Fruit fly (Drosophila melanogaster) whole organism, embryonic: Measurements from ENCODE around the gene Bicra.

Experiments used
- Ada2b ChIP-seq: fragments of 200-800 bp; sonication (Bioruptor generic); IDR thresholded peaks from 2 replicates; pipeline ENCODE4 v1.3.6; 2022; ENCODE audit warnings: missing biosample characterization, missing genetic modification characterization
- Antp ChIP-seq: fragments of 200-800 bp; sonication (Bioruptor generic); optimal IDR thresholded peaks from 3 replicates; lab custom pipeline; 2016; ENCODE audit warnings: missing biosample characterization, missing genetic modification characterization
- CG11085 ChIP-seq: fragments of 200-800 bp; sonication (Bioruptor generic); IDR thresholded peaks from 2 replicates; pipeline ENCODE4 v1.3.6; 2022; ENCODE audit warnings: missing biosample characterization, missing genetic modification characterization
- CG12391 ChIP-seq: fragments of 200-800 bp; sonication (Bioruptor generic); optimal IDR thresholded peaks from 3 replicates; lab custom pipeline; 2018; ENCODE audit warnings: missing biosample characterization, mild to moderate bottlenecking, missing genetic modification characterization, moderate library complexity
- CG13775 ChIP-seq: fragments of 200-800 bp; sonication (Bioruptor generic); optimal IDR thresholded peaks from 3 replicates; lab custom pipeline; 2017; ENCODE audit warnings: missing biosample characterization, mild to moderate bottlenecking, missing genetic modification characterization
- CG16813 ChIP-seq: fragments of 200-800 bp; sonication (Bioruptor generic); IDR thresholded peaks from 3 replicates; pipeline ENCODE4 v1.3.6; 2022; ENCODE audit warnings: missing biosample characterization, missing genetic modification characterization; ENCODE audit not compliant: partially characterized antibody
- CG17361 ChIP-seq: fragments of 200-800 bp; sonication (Bioruptor generic); IDR thresholded peaks from 3 replicates; pipeline ENCODE4 v1.3.6; 2022; ENCODE audit warnings: missing biosample characterization, missing genetic modification characterization
- CG2202 ChIP-seq: fragments of 200-800 bp; sonication (Bioruptor generic); optimal IDR thresholded peaks from 2 replicates; lab custom pipeline; 2018; ENCODE audit warnings: missing biosample characterization, mild to moderate bottlenecking, missing genetic modification characterization
- CG2678 ChIP-seq: fragments of 200-800 bp; sonication (Bioruptor generic); optimal IDR thresholded peaks from 3 replicates; lab custom pipeline; 2019; ENCODE audit warnings: missing biosample characterization, mild to moderate bottlenecking, missing genetic modification characterization, moderate library complexity
- CG3407 ChIP-seq: fragments of 200-800 bp; sonication (Bioruptor generic); optimal IDR thresholded peaks from 2 replicates; lab custom pipeline; 2018; ENCODE audit warnings: missing biosample characterization, mild to moderate bottlenecking, missing genetic modification characterization
- CG3995 ChIP-seq: fragments of 200-800 bp; sonication (Bioruptor generic); optimal IDR thresholded peaks from 3 replicates; lab custom pipeline; 2016; ENCODE audit warnings: missing biosample characterization, missing genetic modification characterization
- CG6854 ChIP-seq: fragments of 200-800 bp; sonication (Bioruptor generic); optimal IDR thresholded peaks from 3 replicates; lab custom pipeline; 2017; ENCODE audit warnings: missing biosample characterization, mild to moderate bottlenecking, missing genetic modification characterization
- CG8388 ChIP-seq: fragments of 200-800 bp; sonication (Bioruptor generic); optimal IDR thresholded peaks from 2 replicates; lab custom pipeline; 2019; ENCODE audit warnings: missing biosample characterization, mild to moderate bottlenecking, missing genetic modification characterization, moderate library complexity
- CG8924 ChIP-seq: fragments of 200-800 bp; optimal IDR thresholded peaks from 3 replicates; lab custom pipeline; 2019; ENCODE audit warnings: missing biosample characterization, mild to moderate bottlenecking, missing genetic modification characterization, moderate library complexity
- CG9609 ChIP-seq: fragments of 200-800 bp; sonication (Bioruptor generic); optimal IDR thresholded peaks from 3 replicates; lab custom pipeline; 2016; ENCODE audit warnings: missing biosample characterization, missing genetic modification characterization
- CG9797 ChIP-seq: fragments of 200-800 bp; sonication (Bioruptor generic); optimal IDR thresholded peaks from 3 replicates; lab custom pipeline; 2018; ENCODE audit warnings: missing biosample characterization, mild to moderate bottlenecking, missing genetic modification characterization
- CHES-1-like ChIP-seq: fragments of 200-800 bp; sonication (Bioruptor generic); optimal IDR thresholded peaks from 2 replicates; lab custom pipeline; 2016; ENCODE audit warnings: missing biosample characterization, missing genetic modification characterization
- Dbx ChIP-seq: fragments of 200-800 bp; sonication (Bioruptor generic); IDR thresholded peaks from 3 replicates; pipeline ENCODE4 v1.3.6; 2022; ENCODE audit warnings: missing biosample characterization, missing genetic modification characterization
- E2f1 ChIP-seq: fragments of 200-800 bp; sonication (Bioruptor generic); IDR thresholded peaks from 2 replicates; pipeline ENCODE4 v1.3.6; 2022; ENCODE audit warnings: missing biosample characterization, missing genetic modification characterization
- E2f2 ChIP-seq: fragments of 200-800 bp; sonication (Bioruptor generic); IDR thresholded peaks from 2 replicates; pipeline ENCODE4 v1.3.6; 2022; ENCODE audit warnings: missing biosample characterization, missing genetic modification characterization
- GATAe ChIP-seq: fragments of 200-800 bp; sonication (Bioruptor generic); conservative IDR thresholded peaks from 2 replicates; pipeline ENCODE4 v1.3.6; 2022; ENCODE audit warnings: missing biosample characterization, missing genetic modification characterization
- Gsc ChIP-seq: fragments of 200-800 bp; sonication (Bioruptor generic); IDR thresholded peaks from 2 replicates; pipeline ENCODE4 v1.3.6; 2022; ENCODE audit warnings: missing biosample characterization, missing genetic modification characterization
- H15 ChIP-seq: fragments of 200-800 bp; sonication (Bioruptor generic); IDR thresholded peaks from 3 replicates; pipeline ENCODE4 v1.3.6; 2022; ENCODE audit warnings: missing biosample characterization, missing genetic modification characterization
- HLH4C ChIP-seq: fragments of 200-800 bp; sonication (Bioruptor generic); IDR thresholded peaks from 3 replicates; pipeline ENCODE4 v1.3.6; 2022; ENCODE audit warnings: missing biosample characterization, missing genetic modification characterization; ENCODE audit not compliant: partially characterized antibody
- HLHmδ ChIP-seq: fragments of 200-800 bp; sonication (Bioruptor generic); optimal IDR thresholded peaks from 2 replicates; lab custom pipeline; 2018; ENCODE audit warnings: missing biosample characterization, mild to moderate bottlenecking, missing genetic modification characterization, moderate library complexity
- Hmx ChIP-seq: fragments of 200-800 bp; sonication (Bioruptor generic); optimal IDR thresholded peaks from 2 replicates; lab custom pipeline; 2016; ENCODE audit warnings: missing biosample characterization, missing genetic modification characterization
- Hr3 ChIP-seq: fragments of 200-800 bp; sonication (Bioruptor generic); optimal IDR thresholded peaks from 3 replicates; lab custom pipeline; 2016; ENCODE audit warnings: missing biosample characterization, missing genetic modification characterization
- Hr78 ChIP-seq, 2 experiments: fragments of 200-800 bp in 1 of 2; fragments of >200 bp in 1 of 2; sonication (Bioruptor generic) in 1 of 2; optimal IDR thresholded peaks; 2 replicates each; lab custom pipeline; 2017 to 2019; ENCODE audit warnings: missing biosample characterization in 2 of 2, missing genetic modification characterization in 2 of 2, mild to moderate bottlenecking in 1 of 2, moderate library complexity in 1 of 2
- Lhr ChIP-seq: fragments of 200-800 bp; sonication (Bioruptor generic); optimal IDR thresholded peaks from 3 replicates; lab custom pipeline; 2017; ENCODE audit warnings: mild to moderate bottlenecking, missing biosample characterization, missing genetic modification reagents, missing genetic modification characterization
- Oaz ChIP-seq: fragments of 200-800 bp; sonication (Bioruptor generic); IDR thresholded peaks from 2 replicates; pipeline ENCODE4 v1.3.6; 2022; ENCODE audit warnings: missing biosample characterization, missing genetic modification characterization
- Sin3A ChIP-seq: fragments of >200 bp; optimal IDR thresholded peaks from 2 replicates; lab custom pipeline; 2018
- Six4 ChIP-seq: fragments of 200-800 bp; sonication (Bioruptor generic); optimal IDR thresholded peaks from 2 replicates; lab custom pipeline; 2016; ENCODE audit warnings: missing biosample characterization, missing genetic modification characterization
- Trl ChIP-seq, 3 experiments: fragments of >200 bp in 2 of 3; fragments of 200-800 bp in 1 of 3; sonication (Bioruptor generic) in 1 of 3; optimal IDR thresholded peaks; 2 replicates in 1 of 3; 3 replicates in 2 of 3; lab custom pipeline; 2016 to 2017; ENCODE audit warnings: missing biosample characterization in 1 of 3, missing genetic modification characterization in 1 of 3
- ac ChIP-seq: fragments of 200-800 bp; sonication (Bioruptor generic); optimal IDR thresholded peaks from 3 replicates; lab custom pipeline; 2017; ENCODE audit warnings: missing biosample characterization, mild to moderate bottlenecking, missing genetic modification characterization
- aop ChIP-seq: fragments of 200-800 bp; sonication (Bioruptor generic); IDR thresholded peaks from 2 replicates; pipeline ENCODE4 v1.3.6; 2022; ENCODE audit warnings: missing biosample characterization, missing genetic modification characterization
- chm ChIP-seq: fragments of 200-800 bp; sonication (Bioruptor generic); IDR thresholded peaks from 2 replicates; pipeline ENCODE4 v1.3.6; 2022; ENCODE audit warnings: missing biosample characterization, missing genetic modification characterization
- cwo ChIP-seq: fragments of 200-800 bp; sonication (Bioruptor generic); optimal IDR thresholded peaks from 3 replicates; lab custom pipeline; 2017; ENCODE audit warnings: missing biosample characterization, missing genetic modification characterization, mild to moderate bottlenecking, moderate library complexity, missing genetic modification reagents
- emc ChIP-seq: fragments of 200-800 bp; sonication (Bioruptor generic); optimal IDR thresholded peaks from 2 replicates; lab custom pipeline; 2016; ENCODE audit warnings: missing biosample characterization, missing genetic modification characterization
- ems ChIP-seq: fragments of 200-800 bp; sonication (Bioruptor generic); optimal IDR thresholded peaks from 3 replicates; lab custom pipeline; 2016; ENCODE audit warnings: missing biosample characterization, missing genetic modification characterization
- fd3F ChIP-seq: fragments of 200-800 bp; sonication (Bioruptor generic); optimal IDR thresholded peaks from 2 replicates; lab custom pipeline; 2018; ENCODE audit warnings: missing biosample characterization, mild to moderate bottlenecking, missing genetic modification characterization, moderate library complexity
- fu2 ChIP-seq: fragments of 200-800 bp; sonication (Bioruptor generic); optimal IDR thresholded peaks from 2 replicates; lab custom pipeline; 2016; ENCODE audit warnings: missing biosample characterization, missing genetic modification characterization
- klu ChIP-seq: fragments of 200-800 bp; sonication (Bioruptor generic); IDR thresholded peaks from 2 replicates; pipeline ENCODE4 v1.3.6; 2022; ENCODE audit warnings: missing biosample characterization, missing genetic modification characterization
- luna ChIP-seq: fragments of 200-800 bp; sonication (Bioruptor generic); optimal IDR thresholded peaks from 2 replicates; lab custom pipeline; 2016; ENCODE audit warnings: missing biosample characterization, missing genetic modification characterization
- mld ChIP-seq: fragments of 200-800 bp; sonication (Bioruptor generic); IDR thresholded peaks from 3 replicates; pipeline ENCODE4 v1.3.6; 2022; ENCODE audit warnings: missing biosample characterization, missing genetic modification characterization; ENCODE audit not compliant: partially characterized antibody
- nau ChIP-seq: fragments of 200-800 bp; sonication (Bioruptor generic); optimal IDR thresholded peaks from 3 replicates; lab custom pipeline; 2017; ENCODE audit warnings: missing biosample characterization, mild to moderate bottlenecking, missing genetic modification characterization, missing genetic modification reagents
- org-1 ChIP-seq: fragments of 200-800 bp; sonication (Bioruptor generic); optimal IDR thresholded peaks from 2 replicates; lab custom pipeline; 2017; ENCODE audit warnings: missing biosample characterization, missing genetic modification characterization
- psq ChIP-seq: fragments of 200-800 bp; sonication (Bioruptor generic); optimal IDR thresholded peaks from 2 replicates; lab custom pipeline; 2017; ENCODE audit warnings: missing biosample characterization, missing genetic modification characterization
- ranshi ChIP-seq: fragments of 200-800 bp; sonication (Bioruptor generic); IDR thresholded peaks from 2 replicates; pipeline ENCODE4 v1.3.6; 2022; ENCODE audit warnings: missing biosample characterization, missing genetic modification characterization
- sim ChIP-seq: fragments of 200-800 bp; sonication (Bioruptor generic); IDR thresholded peaks from 2 replicates; pipeline ENCODE4 v1.3.6; 2022; ENCODE audit warnings: missing biosample characterization, missing genetic modification characterization
- stc ChIP-seq: fragments of 200-800 bp; sonication (Bioruptor generic); IDR thresholded peaks from 2 replicates; pipeline ENCODE4 v1.3.6; 2022; ENCODE audit warnings: missing biosample characterization, missing genetic modification characterization

The Bicra gene

DNA sequence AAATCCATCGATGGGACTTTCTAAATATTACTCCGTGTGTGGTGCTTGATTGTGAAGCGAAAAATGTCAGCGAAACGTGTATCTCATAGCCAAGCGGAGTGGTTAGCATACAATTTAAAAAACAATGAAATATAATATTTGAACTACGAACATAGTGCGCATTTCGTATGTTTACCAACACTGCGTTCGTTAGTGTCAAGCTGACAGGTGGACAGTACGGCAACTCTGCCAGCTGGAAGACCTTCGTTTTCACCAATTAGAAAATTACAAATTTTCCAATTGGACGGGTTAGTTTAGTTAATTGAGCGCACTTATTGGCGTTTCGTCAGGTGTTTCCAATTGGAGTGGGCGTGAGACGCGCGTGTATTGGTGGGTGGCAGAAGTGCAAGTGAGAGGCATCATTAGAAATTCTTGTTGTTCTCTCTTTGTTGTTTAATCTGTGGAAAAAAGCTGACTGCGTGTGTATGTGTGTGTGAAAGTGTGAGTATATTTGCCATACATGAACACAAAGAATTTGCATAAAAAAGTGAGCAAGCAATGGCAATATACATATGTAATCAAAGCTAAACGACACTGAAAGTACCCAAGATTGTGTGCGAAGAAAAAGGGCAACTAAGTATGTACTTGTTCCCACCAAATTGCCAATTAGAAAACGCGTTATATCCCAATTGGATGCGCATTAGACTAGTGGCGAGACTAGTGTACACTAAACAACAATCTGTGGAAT is 23.0 kb upstream of the Bicra start (continued):
- peak; percentile 37 for TF ChIP-seq stc
- no peak for TF ChIP-seq Sin3A (lab: Kevin White, UChicago)
- TF ChIP-seq org-1 = no peak
- TF ChIP-seq CG17361 (GFP tag; lab: Robert Waterston, UW) = no peak
- no peak for TF ChIP-seq Hr3
- TF ChIP-seq CG6854 (GFP tag; lab: Kevin White, UChicago) = no peak
- TF ChIP-seq ems (GFP tag; lab: Kevin White, UChicago) = peak; percentile 55
- TF ChIP-seq nau = no peak
- TF ChIP-seq HLH4C = no peak
- no peak for TF ChIP-seq CG2202 (tag; lab: Kevin White, UChicago)
- peak; percentile 10 for TF ChIP-seq Antp
- TF ChIP-seq E2f2 (GFP tag; lab: Robert Waterston, UW) = peak; percentile 74
- peak; percentile 27 for TF ChIP-seq CG9609 (GFP tag; lab: Kevin White, UChicago)
- TF ChIP-seq Lhr (GFP tag; lab: Kevin White, UChicago) = peak; percentile 34
- no peak for TF ChIP-seq Trl (optimal IDR thresholded peaks at IDR 0.05; lab: Kevin White, UChicago)
- peak; percentile 44 for TF ChIP-seq Trl (GFP tag; optimal IDR thresholded peaks at IDR 0.05; lab: Kevin White, UChicago)
- TF ChIP-seq Dbx = no peak
- TF ChIP-seq CG2678 (tag; lab: Kevin White, UChicago) = peak; percentile 24
- TF ChIP-seq fu2 (GFP tag; lab: Kevin White, UChicago) = peak; percentile 26
- no peak for TF ChIP-seq CG3407 (GFP tag; lab: Kevin White, UChicago)
- TF ChIP-seq klu (GFP tag; lab: Robert Waterston, UW) = no peak
- TF ChIP-seq psq = no peak
- no peak for TF ChIP-seq chm (GFP tag; lab: Robert Waterston, UW)
- TF ChIP-seq Six4 = no peak
- TF ChIP-seq Gsc = no peak
- TF ChIP-seq H15 = no peak
- TF ChIP-seq HLHmδ (GFP tag; lab: Kevin White, UChicago) = no peak
- TF ChIP-seq sim = no peak
- no peak for TF ChIP-seq CG11085 (GFP tag; lab: Robert Waterston, UW)
- no peak for TF ChIP-seq cwo (GFP tag; lab: Kevin White, UChicago)
- TF ChIP-seq CG16813 = no peak
- no peak for TF ChIP-seq ranshi (GFP tag; lab: Robert Waterston, UW)
- no peak for TF ChIP-seq mld (GFP tag; lab: Robert Waterston, UW)
- TF ChIP-seq aop (GFP tag; lab: Robert Waterston, UW) = no peak
- TF ChIP-seq emc (GFP tag; lab: Kevin White, UChicago) = no peak
- peak; percentile 16 for TF ChIP-seq Hmx (GFP tag; lab: Kevin White, UChicago)
- TF ChIP-seq Oaz (GFP tag; lab: Robert Waterston, UW) = no peak
- TF ChIP-seq CG8388 (GFP tag; lab: Kevin White, UChicago) = peak; percentile 25
- TF ChIP-seq ac (GFP tag; lab: Kevin White, UChicago) = no peak
- TF ChIP-seq CG13775 (GFP tag; lab: Kevin White, UChicago) = peak; percentile 24
- TF ChIP-seq CHES-1-like = peak; percentile 46
- no peak for TF ChIP-seq CG3995 (GFP tag; lab: Kevin White, UChicago)
- TF ChIP-seq CG9797 = peak; percentile 13
- TF ChIP-seq GATAe = no peak
- no peak for TF ChIP-seq fd3F
- TF ChIP-seq E2f1 (GFP tag; lab: Robert Waterston, UW) = 0 out of 2 replicates have a peak, but pooled peaks have one; percentile 25
- TF ChIP-seq CG8924 (tag; lab: Kevin White, UChicago) = peak; percentile 8
- no peak for TF ChIP-seq luna
- TF ChIP-seq Hr78 (GFP tag; optimal IDR thresholded peaks at IDR 0.05; lab: Kevin White, UChicago) = no peak
- TF ChIP-seq CG12391 (tag; lab: Kevin White, UChicago) = peak; percentile 38
- TF ChIP-seq Ada2b (GFP tag; lab: Robert Waterston, UW) = peak; percentile 22; the same call in 1 of the 2 replicates
